Worm (Caenorhabditis elegans) whole organism, L4 larva: ENCODE results near the gene lgc-15.

Source experiments
- F37D6.2 ChIP-seq: sonication (generic microtip); optimal IDR thresholded peaks from 2 replicates; lab custom pipeline; 2016; ENCODE audit warnings: mild to moderate bottlenecking, missing genetic modification characterization, missing compliant biosample characterization
- T20F7.1 ChIP-seq: fragments of 200-800 bp; sonication (Bioruptor generic); optimal IDR thresholded peaks from 2 replicates; lab custom pipeline; 2018; ENCODE audit warnings: mild to moderate bottlenecking, missing genetic modification characterization, missing compliant biosample characterization
- T26A8.4 ChIP-seq: fragments of 200-800 bp; sonication (Bioruptor generic); IDR thresholded peaks from 2 replicates; pipeline ENCODE4 v1.3.6; 2022; ENCODE audit warnings: missing genetic modification characterization, missing compliant biosample characterization
- Y105C5A.15 ChIP-seq: fragments of 200-800 bp; sonication (Bioruptor generic); IDR thresholded peaks from 2 replicates; pipeline ENCODE4 v1.3.6; 2022; ENCODE audit warnings: missing genetic modification characterization, missing compliant biosample characterization
- ZK546.5 ChIP-seq, 2 experiments: sonication (generic microtip); optimal IDR thresholded peaks; 2 replicates each; lab custom pipeline; 2017; ENCODE audit warnings: missing biosample characterization in 2 of 2, missing genetic modification characterization in 2 of 2
- aha-1 ChIP-seq: fragments of 150-350 bp; peaks from one replicate; lab custom pipeline; 2014; ENCODE audit warnings: missing biosample characterization, missing genetic modification characterization
- aly-2 ChIP-seq: sonication (generic microtip); optimal IDR thresholded peaks from 2 replicates; lab custom pipeline; 2018; ENCODE audit warnings: missing biosample characterization, missing genetic modification characterization
- ceh-28 ChIP-seq: fragments of 150-350 bp; optimal IDR thresholded peaks from 2 replicates; lab custom pipeline; 2014; ENCODE audit warnings: missing biosample characterization, missing genetic modification reagents, missing genetic modification characterization
- ceh-62 ChIP-seq: sonication (generic microtip); optimal IDR thresholded peaks from 2 replicates; lab custom pipeline; 2017; ENCODE audit warnings: missing biosample characterization, missing genetic modification characterization
- ceh-82 ChIP-seq: sonication (generic microtip); optimal IDR thresholded peaks from 2 replicates; lab custom pipeline; 2017; ENCODE audit warnings: missing biosample characterization, missing genetic modification characterization
- cey-2 ChIP-seq: sonication (generic microtip); optimal IDR thresholded peaks from 3 replicates; lab custom pipeline; 2017; ENCODE audit warnings: missing genetic modification characterization, mild to moderate bottlenecking, missing compliant biosample characterization, antibody characterized with exemption, borderline replicate concordance; ENCODE audit not compliant: insufficient read depth
- daf-12 ChIP-seq: fragments of 150-350 bp; optimal IDR thresholded peaks from 2 replicates; lab custom pipeline; 2014; ENCODE audit warnings: missing biosample characterization, missing genetic modification reagents, missing genetic modification characterization
- daf-16 ChIP-seq, 3 experiments: sonication (generic microtip); optimal IDR thresholded peaks; 2 replicates each; lab custom pipeline; 2016 to 2017; ENCODE audit warnings: missing genetic modification characterization in 3 of 3, missing genetic modification reagents in 3 of 3, mild to moderate bottlenecking in 2 of 3, missing compliant biosample characterization in 2 of 3, missing biosample characterization in 1 of 3, moderate library complexity in 1 of 3
- daf-8 ChIP-seq: fragments of 200-800 bp; sonication (Bioruptor generic); IDR thresholded peaks from 2 replicates; pipeline ENCODE4 v1.3.6; 2022; ENCODE audit warnings: missing genetic modification characterization, missing compliant biosample characterization
- dmd-8 ChIP-seq: fragments of 200-800 bp; sonication (Bioruptor generic); IDR thresholded peaks from 2 replicates; pipeline ENCODE4 v1.3.6; 2022; ENCODE audit warnings: missing genetic modification characterization, missing compliant biosample characterization
- duxl-1 ChIP-seq: sonication (generic microtip); optimal IDR thresholded peaks from 2 replicates; lab custom pipeline; 2016; ENCODE audit warnings: mild to moderate bottlenecking, missing genetic modification characterization, moderate library complexity, missing compliant biosample characterization; ENCODE audit not compliant: poor library complexity
- dve-1 ChIP-seq: sonication (generic microtip); optimal IDR thresholded peaks from 2 replicates; lab custom pipeline; 2017; ENCODE audit warnings: antibody characterized with exemption, mild to moderate bottlenecking, missing genetic modification characterization, missing compliant biosample characterization; ENCODE audit not compliant: insufficient read depth
- egl-27 ChIP-seq: sonication (generic microtip); optimal IDR thresholded peaks from 3 replicates; lab custom pipeline; 2017; ENCODE audit warnings: missing biosample characterization, missing genetic modification reagents, missing genetic modification characterization
- fos-1 ChIP-seq: fragments of 150-350 bp; optimal IDR thresholded peaks from 2 replicates; lab custom pipeline; 2014; ENCODE audit warnings: missing biosample characterization, missing genetic modification characterization
- hlh-11 ChIP-seq: fragments of 200-800 bp; sonication (Bioruptor generic); optimal IDR thresholded peaks from 2 replicates; lab custom pipeline; 2018; ENCODE audit warnings: mild to moderate bottlenecking, missing genetic modification characterization, missing compliant biosample characterization
- lin-1 ChIP-seq: fragments of 200-800 bp; sonication (Bioruptor generic); IDR thresholded peaks from 2 replicates; pipeline ENCODE4 v1.3.6; 2022; ENCODE audit warnings: missing genetic modification reagents, missing genetic modification characterization, missing compliant biosample characterization
- lin-29 ChIP-seq: fragments of 200-800 bp; sonication (Bioruptor generic); IDR thresholded peaks from 2 replicates; pipeline ENCODE4 v1.3.6; 2022; ENCODE audit warnings: missing genetic modification reagents, missing genetic modification characterization, missing compliant biosample characterization
- lin-39 ChIP-seq: fragments of 150-350 bp; optimal IDR thresholded peaks from 2 replicates; lab custom pipeline; 2014; ENCODE audit warnings: missing biosample characterization, missing genetic modification reagents, missing genetic modification characterization
- lsy-2 ChIP-seq, 2 experiments: fragments of 150-350 bp in 1 of 2; sonication (generic microtip) in 1 of 2; optimal IDR thresholded peaks; 2 replicates each; lab custom pipeline; 2014 to 2017; ENCODE audit warnings: missing biosample characterization in 2 of 2, missing genetic modification characterization in 2 of 2
- mdl-1 ChIP-seq, 2 experiments: fragments of 150-350 bp in 1 of 2; sonication (generic microtip) in 1 of 2; optimal IDR thresholded peaks; 2 replicates each; lab custom pipeline; 2014 to 2017; ENCODE audit warnings: missing biosample characterization in 2 of 2, missing genetic modification characterization in 2 of 2
- mes-2 ChIP-seq: sonication (generic microtip); optimal IDR thresholded peaks from 2 replicates; lab custom pipeline; 2016; ENCODE audit warnings: missing genotype, mild to moderate bottlenecking, missing genetic modification characterization, missing compliant biosample characterization; ENCODE audit not compliant: poor library complexity, severe bottlenecking
- nhr-237 ChIP-seq: sonication (generic microtip); optimal IDR thresholded peaks from 2 replicates; lab custom pipeline; 2017; ENCODE audit warnings: missing biosample characterization, missing genetic modification characterization
- nhr-25 ChIP-seq: sonication (generic microtip); optimal IDR thresholded peaks from 2 replicates; lab custom pipeline; 2017; ENCODE audit warnings: missing genetic modification characterization, mild to moderate bottlenecking, missing compliant biosample characterization, antibody characterized with exemption, moderate library complexity, borderline replicate concordance; ENCODE audit not compliant: insufficient read depth
- nhr-41 ChIP-seq: fragments of 200-800 bp; sonication (Bioruptor generic); IDR thresholded peaks from 2 replicates; pipeline ENCODE4 v1.3.6; 2022; ENCODE audit warnings: missing genetic modification reagents, missing genetic modification characterization, missing compliant biosample characterization
- nhr-48 ChIP-seq: sonication (generic microtip); optimal IDR thresholded peaks from 2 replicates; lab custom pipeline; 2016; ENCODE audit warnings: mild to moderate bottlenecking, missing genetic modification characterization, missing compliant biosample characterization
- nhr-6 ChIP-seq: fragments of 150-350 bp; optimal IDR thresholded peaks from 2 replicates; lab custom pipeline; 2014; ENCODE audit warnings: missing biosample characterization, missing genetic modification characterization
- nhr-76 ChIP-seq: fragments of 150-350 bp; optimal IDR thresholded peaks from 2 replicates; lab custom pipeline; 2014; ENCODE audit warnings: missing biosample characterization, missing genetic modification characterization
- pha-4 ChIP-seq, 2 experiments: fragments of 150-350 bp in 1 of 2; fragments of 200-800 bp in 1 of 2; sonication (Bioruptor generic) in 1 of 2; IDR thresholded peaks in 1 of 2; optimal IDR thresholded peaks in 1 of 2; 2 replicates each; pipeline versions ENCODE4 v1.3.6 to Lab custom; 2014 to 2022; ENCODE audit warnings: missing genetic modification characterization in 2 of 2, missing genetic modification reagents in 2 of 2, missing biosample characterization in 1 of 2, missing compliant biosample characterization in 1 of 2
- php-3 ChIP-seq: fragments of 200-800 bp; sonication (Bioruptor generic); IDR thresholded peaks from 2 replicates; pipeline ENCODE4 v1.3.6; 2022; ENCODE audit warnings: missing genetic modification reagents, missing genetic modification characterization, missing compliant biosample characterization
- set-16 ChIP-seq: fragments of 200-800 bp; sonication (Bioruptor generic); IDR thresholded peaks from 2 replicates; pipeline ENCODE4 v1.3.6; 2022; ENCODE audit warnings: missing genetic modification reagents, missing genetic modification characterization, missing compliant biosample characterization
- skn-1 ChIP-seq: fragments of 150-350 bp; optimal IDR thresholded peaks from 2 replicates; lab custom pipeline; 2014; ENCODE audit warnings: missing biosample characterization, missing genetic modification characterization
- snpc-1.2 ChIP-seq: fragments of 200-800 bp; sonication (Bioruptor generic); IDR thresholded peaks from 2 replicates; pipeline ENCODE4 v1.3.6; 2022; ENCODE audit warnings: missing genetic modification reagents, missing genetic modification characterization, missing compliant biosample characterization
- spr-3 ChIP-seq: fragments of 200-800 bp; sonication (Bioruptor generic); optimal IDR thresholded peaks from 2 replicates; lab custom pipeline; 2018; ENCODE audit warnings: mild to moderate bottlenecking, missing genetic modification characterization, missing compliant biosample characterization
- tag-97 ChIP-seq: fragments of 200-800 bp; sonication (Bioruptor generic); IDR thresholded peaks from 2 replicates; pipeline ENCODE4 v1.3.6; 2022; ENCODE audit warnings: missing genetic modification characterization, missing compliant biosample characterization
- tra-1 ChIP-seq: fragments of 200-800 bp; sonication (Bioruptor generic); IDR thresholded peaks from 2 replicates; pipeline ENCODE4 v1.3.6; 2022; ENCODE audit warnings: missing genetic modification reagents, missing genetic modification characterization, missing compliant biosample characterization
- unc-130 ChIP-seq: sonication (generic microtip); optimal IDR thresholded peaks from 2 replicates; lab custom pipeline; 2016; ENCODE audit warnings: missing genetic modification reagents, missing genetic modification characterization, missing compliant biosample characterization
- zip-11 ChIP-seq: fragments of 200-800 bp; sonication (Bioruptor generic); IDR thresholded peaks from 2 replicates; pipeline ENCODE4 v1.3.6; 2022; ENCODE audit warnings: missing genetic modification characterization, missing compliant biosample characterization
- zip-2 ChIP-seq: fragments of 150-350 bp; optimal IDR thresholded peaks from 2 replicates; lab custom pipeline; 2014; ENCODE audit warnings: missing biosample characterization, missing genetic modification characterization
- ztf-11 ChIP-seq: fragments of 150-350 bp; optimal IDR thresholded peaks from 2 replicates; lab custom pipeline; 2014; ENCODE audit warnings: missing biosample characterization, missing genetic modification characterization
- ztf-7 ChIP-seq: fragments of 150-350 bp; optimal IDR thresholded peaks from 2 replicates; lab custom pipeline; 2014; ENCODE audit warnings: missing biosample characterization, missing genetic modification characterization

Gene lgc-15

DNA sequence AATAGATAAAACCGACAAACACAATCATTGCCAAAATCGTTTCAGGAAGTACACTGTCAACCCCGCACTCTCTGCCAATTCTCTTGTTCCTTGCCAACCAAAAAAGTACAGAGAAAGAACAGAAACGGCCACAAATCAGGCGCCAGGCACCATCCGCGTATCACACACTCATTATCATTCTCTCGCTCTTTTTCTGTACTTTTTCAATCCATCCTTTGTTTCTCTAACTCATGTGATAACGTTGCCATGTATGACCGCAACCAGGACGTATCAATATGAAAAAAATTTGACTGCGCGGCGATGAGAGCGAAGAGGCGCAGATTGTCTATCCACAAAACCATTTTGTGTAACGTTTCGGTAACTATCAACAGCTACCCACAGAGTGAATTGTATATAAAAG, 9.5 kb upstream of the lgc-15 start, which contains the start of gene col-181:
Gene col-181, plus strand, starts transcription at position 301 of the 400 bp plus-strand sequence.
- TF ChIP-seq daf-12 (tag; lab: Kevin White, UChicago): no peak
- TF ChIP-seq nhr-48 (tag; lab: Kevin White, UChicago): peak; percentile 21
- peak; percentile 89 for TF ChIP-seq aha-1 (tag; lab: Kevin White, UChicago)
- TF ChIP-seq daf-8 (GFP tag; lab: Robert Waterston, UW): no peak
- peak; percentile 61 for TF ChIP-seq hlh-11 (tag; lab: Kevin White, UChicago)

DNA sequence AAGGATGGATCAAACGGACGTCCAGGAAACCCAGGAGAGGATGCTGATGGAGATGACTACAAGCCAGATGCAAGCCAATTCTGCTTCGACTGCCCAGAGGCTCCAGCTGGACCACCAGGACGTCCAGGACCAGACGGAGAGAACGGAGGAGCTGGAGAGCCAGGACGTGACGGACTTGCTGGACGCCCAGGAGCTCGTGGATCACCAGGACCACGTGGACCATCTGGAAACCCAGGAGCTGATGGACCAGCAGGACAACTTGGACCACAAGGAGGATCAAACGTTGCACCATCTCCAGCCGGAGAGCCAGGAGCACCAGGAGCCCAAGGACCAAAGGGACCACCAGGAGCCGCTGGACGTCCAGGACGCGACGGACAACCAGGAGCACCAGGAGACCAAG, 8.7 kb upstream of the lgc-15 start:
- TF ChIP-seq set-16: peak; percentile 95
- no peak for TF ChIP-seq pha-4 (GFP tag; IDR thresholded peaks at IDR 0.05; lab: Robert Waterston, UW)
- no peak for TF ChIP-seq pha-4 (tag; optimal IDR thresholded peaks at IDR 0.05; lab: Kevin White, UChicago)

DNA sequence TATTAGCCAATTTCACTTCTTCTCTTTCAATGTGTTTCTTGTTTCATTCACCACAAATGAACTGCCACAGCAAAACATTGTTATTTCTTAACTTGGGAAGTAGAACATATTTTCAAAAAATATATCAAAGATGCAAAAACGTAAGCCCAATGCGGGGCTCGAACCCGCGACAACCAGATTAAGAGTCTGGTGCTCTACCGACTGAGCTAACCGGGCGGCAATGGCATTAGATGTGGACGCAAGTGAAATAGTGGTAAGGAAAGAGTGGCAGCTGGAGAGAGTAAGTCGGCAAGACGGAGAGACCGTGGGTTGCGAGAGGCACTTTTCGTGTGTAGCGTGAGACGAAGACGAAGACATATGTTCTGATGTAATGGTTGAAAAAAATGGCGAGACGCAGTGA, 8.1 kb upstream of the lgc-15 start:
- TF ChIP-seq php-3 (no peak), nhr-48 (tag; lab: Kevin White, UChicago) (peak; percentile 73), duxl-1 (tag; lab: Kevin White, UChicago) (peak; percentile 90), spr-3 (peak; percentile 71), nhr-6 (tag; lab: Kevin White, UChicago) (peak; percentile 59), nhr-76 (tag; lab: Kevin White, UChicago) (no peak), set-16 (no peak), ceh-62 (tag; lab: Kevin White, UChicago) (no peak), nhr-25 (tag; lab: Kevin White, UChicago) (peak; percentile 34), dmd-8 (GFP tag; lab: Robert Waterston, UW) (peak; percentile 95), lsy-2 (tag; optimal IDR thresholded peaks at IDR 0.05; lab: Kevin White, UChicago) (peak in 1 of 2 experiments; percentile 13), lin-1 (GFP tag; lab: Robert Waterston, UW) (peak; percentile 92), zip-2 (tag; lab: Kevin White, UChicago) (peak; percentile 83), ceh-28 (no peak), ztf-11 (no peak), ZK546.5 (tag; optimal IDR thresholded peaks at IDR 0.05; lab: Kevin White, UChicago) (no peak), aha-1 (tag; lab: Kevin White, UChicago) (peak; percentile 96), pha-4 (GFP tag; IDR thresholded peaks at IDR 0.05; lab: Robert Waterston, UW) (peak; percentile 95), pha-4 (tag; optimal IDR thresholded peaks at IDR 0.05; lab: Kevin White, UChicago) (no peak), T20F7.1 (GFP tag; lab: Kevin White, UChicago) (peak; percentile 64), nhr-237 (no peak), skn-1 (tag; lab: Kevin White, UChicago) (peak; percentile 19), Y105C5A.15 (peak; percentile 93), nhr-41 (peak; percentile 94), dve-1 (tag; lab: Kevin White, UChicago) (peak; percentile 85), snpc-1.2 (peak; percentile 93), tag-97 (GFP tag; lab: Robert Waterston, UW) (no peak), egl-27 (no peak), tra-1 (peak; percentile 93), lin-39 (no peak), ceh-82 (tag; lab: Kevin White, UChicago) (no peak), mdl-1 (tag; optimal IDR thresholded peaks at IDR 0.05; lab: Kevin White, UChicago) (peak; percentile 27 to 63), cey-2 (peak; percentile 84), zip-11 (peak; percentile 15; the same call in 1 of the 2 replicates), lin-29 (GFP tag; lab: Robert Waterston, UW) (peak; percentile 46; the same call in 1 of the 2 replicates), T26A8.4 (peak; percentile 93), hlh-11 (tag; lab: Kevin White, UChicago) (no peak), daf-16 (GFP tag; optimal IDR thresholded peaks at IDR 0.05; lab: Kevin White, UChicago) (peak; percentile 44 to 93), daf-16 (tag; optimal IDR thresholded peaks at IDR 0.05; lab: Kevin White, UChicago) (peak; percentile 72), ztf-7 (peak; percentile 80), mes-2 (no peak), fos-1 (tag; lab: Kevin White, UChicago) (no peak), F37D6.2 (tag; lab: Kevin White, UChicago) (peak; percentile 78), aly-2 (no peak), unc-130 (peak; percentile 69)
